Worm (Caenorhabditis elegans): ENCODE measurements around the gene Y43F8B.19.

The Y43F8B.19 gene

DNA sequence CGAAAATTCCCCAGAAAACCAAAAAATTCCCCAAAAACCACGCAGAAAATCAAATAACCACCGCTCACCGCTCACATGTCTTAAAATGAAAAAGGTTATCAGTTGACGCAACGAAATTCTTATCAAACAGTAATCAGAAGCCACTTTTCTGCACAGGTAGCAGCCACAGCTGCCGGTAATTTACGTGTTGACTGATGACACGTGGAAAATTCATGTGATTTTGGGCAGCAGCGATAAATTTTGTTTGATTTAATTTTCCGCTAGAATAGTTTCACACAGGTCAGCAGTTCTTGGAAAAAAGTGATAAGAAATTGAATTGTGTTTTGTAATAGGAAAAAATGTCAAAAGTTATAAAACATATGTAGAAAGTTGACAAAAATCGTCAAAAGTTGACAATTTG is 15.5 kb upstream of the Y43F8B.19 start:
- peak; percentile 6 for TF ChIP-seq nfya-1 (tag; optimal IDR thresholded peaks at IDR 0.05; ENCODE audit: insufficient read depth)
- peak; percentile 32 for TF ChIP-seq mdl-1 (tag; optimal IDR thresholded peaks at IDR 0.05)
- TF ChIP-seq egl-5 (tag; optimal IDR thresholded peaks at IDR 0.05): no peak
- peak; percentile 77 for TF ChIP-seq pha-4 (tag; optimal IDR thresholded peaks at IDR 0.05)
- TF ChIP-seq jun-1 (tag; optimal IDR thresholded peaks at IDR 0.05): peak; percentile 83
- TF ChIP-seq lsy-12 (tag; optimal IDR thresholded peaks at IDR 0.05): peak; percentile 17
- peak; percentile 99 for TF ChIP-seq elt-2 (tag; optimal IDR thresholded peaks at IDR 0.05)
- peak; percentile 31 for TF ChIP-seq nhr-23 (tag; optimal IDR thresholded peaks at IDR 0.05)
- no peak for TF ChIP-seq nhr-67 (tag; optimal IDR thresholded peaks at IDR 0.05)
- TF ChIP-seq elt-1 (tag; optimal IDR thresholded peaks at IDR 0.05): no peak
- no peak for TF ChIP-seq tbx-2 (tag; optimal IDR thresholded peaks at IDR 0.05)
- TF ChIP-seq pqm-1 (tag; optimal IDR thresholded peaks at IDR 0.05): peak; percentile 96
- peak; percentile 26 for TF ChIP-seq egl-27 (tag; optimal IDR thresholded peaks at IDR 0.05)

DNA sequence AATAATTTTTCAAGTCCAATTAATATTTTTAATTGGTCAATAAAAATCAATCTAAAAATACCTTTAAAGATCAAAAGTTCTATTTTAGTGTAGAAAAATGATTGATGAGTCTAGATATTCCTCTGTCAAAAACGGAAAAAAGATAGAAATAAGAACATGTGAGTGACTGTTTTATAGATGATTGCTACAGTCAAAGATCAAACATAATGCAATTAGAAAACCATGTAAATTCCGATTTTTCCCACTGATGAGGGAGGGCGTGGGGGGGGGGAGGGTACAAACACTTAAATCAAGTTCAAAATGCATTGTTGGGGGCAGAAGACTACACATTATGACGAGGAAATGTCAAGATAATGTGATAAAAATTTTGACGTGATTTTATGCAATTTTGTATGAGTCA is 14.1 kb upstream of the Y43F8B.19 start:
- TF ChIP-seq elt-2 (tag; optimal IDR thresholded peaks at IDR 0.05): peak; percentile 13
- TF ChIP-seq nhr-23 (tag; optimal IDR thresholded peaks at IDR 0.05): no peak

DNA sequence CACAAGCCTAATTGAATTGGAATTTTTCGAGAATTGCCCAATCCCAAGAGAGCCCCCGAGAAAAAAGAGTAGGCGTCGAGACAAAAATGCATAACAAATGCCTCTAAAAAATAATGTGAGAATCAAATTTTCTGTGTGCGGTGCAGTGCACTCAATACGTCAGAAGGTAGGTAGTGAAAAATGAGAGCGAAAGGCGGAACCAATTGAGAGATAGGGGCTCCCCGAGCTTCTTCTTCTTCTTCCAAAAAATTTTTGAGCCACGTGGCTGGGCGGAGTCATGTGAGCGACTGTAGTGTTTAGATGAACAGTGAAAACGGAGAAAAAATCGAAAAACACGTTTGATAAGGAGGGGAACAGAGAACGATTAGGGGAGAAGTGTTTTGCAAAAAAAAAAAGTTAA is 12.5 kb upstream of the Y43F8B.19 start:
- TF ChIP-seq ama-1 (optimal IDR thresholded peaks at IDR 0.05) (no peak), fos-1 (tag; optimal IDR thresholded peaks at IDR 0.05) (no peak), ceh-16 (tag; optimal IDR thresholded peaks at IDR 0.05) (no peak), mml-1 (tag; optimal IDR thresholded peaks at IDR 0.05) (no peak), mdl-1 (tag; optimal IDR thresholded peaks at IDR 0.05) (peak; percentile 47), snpc-4 (tag; optimal IDR thresholded peaks at IDR 0.05) (no peak), R02D3.7 (tag; optimal IDR thresholded peaks at IDR 0.05) (no peak), elt-1 (tag; optimal IDR thresholded peaks at IDR 0.05) (no peak), egl-27 (tag; optimal IDR thresholded peaks at IDR 0.05) (no peak), skn-1 (tag; optimal IDR thresholded peaks at IDR 0.05) (no peak), jun-1 (tag; optimal IDR thresholded peaks at IDR 0.05) (no peak), daf-12 (tag; optimal IDR thresholded peaks at IDR 0.05) (no peak), egl-5 (tag; optimal IDR thresholded peaks at IDR 0.05) (no peak), nhr-43 (tag; optimal IDR thresholded peaks at IDR 0.05; ENCODE audit: poor library complexity, severe bottlenecking) (no peak), nfya-1 (tag; optimal IDR thresholded peaks at IDR 0.05; ENCODE audit: insufficient read depth) (peak; percentile 28), nhr-237 (tag; optimal IDR thresholded peaks at IDR 0.05) (no peak), unc-39 (tag; optimal IDR thresholded peaks at IDR 0.05) (no peak), nhr-12 (tag; optimal IDR thresholded peaks at IDR 0.05) (no peak), ZK546.5 (tag; optimal IDR thresholded peaks at IDR 0.05) (no peak), nhr-25 (tag; optimal IDR thresholded peaks at IDR 0.05) (no peak), nhr-77 (tag; optimal IDR thresholded peaks at IDR 0.05) (no peak), nhr-28 (tag; optimal IDR thresholded peaks at IDR 0.05) (no peak), fkh-10 (GFP tag; optimal IDR thresholded peaks at IDR 0.05) (no peak), zag-1 (tag; optimal IDR thresholded peaks at IDR 0.05) (no peak), elt-2 (tag; optimal IDR thresholded peaks at IDR 0.05) (peak; percentile 76), ztf-4 (tag; optimal IDR thresholded peaks at IDR 0.05) (no peak), hmg-11 (tag; optimal IDR thresholded peaks at IDR 0.05) (no peak), lsy-12 (tag; optimal IDR thresholded peaks at IDR 0.05) (no peak), ceh-9 (tag; optimal IDR thresholded peaks at IDR 0.05) (no peak), pha-4 (tag; optimal IDR thresholded peaks at IDR 0.05) (peak; percentile 38), nhr-23 (tag; optimal IDR thresholded peaks at IDR 0.05) (no peak), nhr-67 (tag; optimal IDR thresholded peaks at IDR 0.05) (no peak), ceh-82 (tag; optimal IDR thresholded peaks at IDR 0.05) (no peak), fkh-2 (tag; optimal IDR thresholded peaks at IDR 0.05) (no peak), elt-3 (tag; optimal IDR thresholded peaks at IDR 0.05) (no peak), nhr-76 (tag; optimal IDR thresholded peaks at IDR 0.05) (no peak), unc-62 (GFP tag; optimal IDR thresholded peaks at IDR 0.05) (no peak), lin-39 (tag; optimal IDR thresholded peaks at IDR 0.05) (no peak), pqm-1 (tag; optimal IDR thresholded peaks at IDR 0.05) (peak; percentile 66), nhr-11 (tag; optimal IDR thresholded peaks at IDR 0.05) (no peak)

Data from whole organism, L3 larva.